Fruit fly (Drosophila melanogaster) whole organism, pupa: ENCODE results near the gene sim.

Experiments used
- CG10348 ChIP-seq: fragments of 200-800 bp; sonication (Bioruptor generic); IDR thresholded peaks from 2 replicates; pipeline ENCODE4 v1.3.6; 2022; ENCODE audit warnings: missing biosample characterization, missing genetic modification characterization
- CG12605 ChIP-seq: fragments of 200-800 bp; sonication (Bioruptor generic); IDR thresholded peaks from 2 replicates; pipeline ENCODE4 v1.3.6; 2022; ENCODE audit warnings: missing biosample characterization, missing genetic modification characterization
- CG13204 ChIP-seq: fragments of 200-800 bp; sonication (Bioruptor generic); optimal IDR thresholded peaks from 2 replicates; lab custom pipeline; 2018; ENCODE audit warnings: missing biosample characterization, mild to moderate bottlenecking, missing genetic modification characterization, moderate library complexity
- CG14655 ChIP-seq: fragments of 200-800 bp; sonication (Bioruptor generic); optimal IDR thresholded peaks from 3 replicates; lab custom pipeline; 2017; ENCODE audit warnings: mild to moderate bottlenecking, missing biosample characterization, missing genetic modification reagents, missing genetic modification characterization
- CG15710 ChIP-seq: fragments of 200-800 bp; sonication (Bioruptor generic); optimal IDR thresholded peaks from 2 replicates; lab custom pipeline; 2018; ENCODE audit warnings: missing biosample characterization, mild to moderate bottlenecking, missing genetic modification characterization, moderate library complexity
- CG17806 ChIP-seq: fragments of 200-800 bp; sonication (Bioruptor generic); optimal IDR thresholded peaks from 2 replicates; lab custom pipeline; 2018; ENCODE audit warnings: missing biosample characterization, mild to moderate bottlenecking, missing genetic modification characterization, moderate library complexity
- CG32121 ChIP-seq: fragments of 200-800 bp; sonication (Bioruptor generic); IDR thresholded peaks from 2 replicates; pipeline ENCODE4 v1.3.6; 2022; ENCODE audit warnings: missing biosample characterization, missing genetic modification characterization
- CG34367 ChIP-seq: fragments of 200-800 bp; sonication (Bioruptor generic); optimal IDR thresholded peaks from 2 replicates; lab custom pipeline; 2018; ENCODE audit warnings: missing biosample characterization, mild to moderate bottlenecking, missing genetic modification characterization
- CG4496 ChIP-seq: fragments of 200-800 bp; sonication (Bioruptor generic); IDR thresholded peaks from 3 replicates; pipeline ENCODE4 v1.3.6; 2022; ENCODE audit warnings: missing biosample characterization, missing genetic modification characterization
- CG8159 ChIP-seq: fragments of 200-800 bp; sonication (Bioruptor generic); optimal IDR thresholded peaks from 3 replicates; lab custom pipeline; 2018; ENCODE audit warnings: missing biosample characterization, mild to moderate bottlenecking, missing genetic modification characterization, moderate library complexity
- CG8301 ChIP-seq: fragments of 200-800 bp; sonication (Bioruptor generic); optimal IDR thresholded peaks from 2 replicates; lab custom pipeline; 2018; ENCODE audit warnings: missing biosample characterization, mild to moderate bottlenecking, missing genetic modification characterization
- CG9948 ChIP-seq: fragments of 200-800 bp; sonication (Bioruptor generic); optimal IDR thresholded peaks from 2 replicates; lab custom pipeline; 2018; ENCODE audit warnings: missing biosample characterization, mild to moderate bottlenecking, missing genetic modification characterization, moderate library complexity
- D1 ChIP-seq: fragments of 200-800 bp; sonication (Bioruptor generic); optimal IDR thresholded peaks from 2 replicates; lab custom pipeline; 2018; ENCODE audit warnings: missing biosample characterization, mild to moderate bottlenecking, missing genetic modification characterization, moderate library complexity
- EcR ChIP-seq: fragments of 200-800 bp; sonication (Bioruptor generic); optimal IDR thresholded peaks from 3 replicates; lab custom pipeline; 2019; ENCODE audit warnings: missing biosample characterization, missing genetic modification characterization, mild to moderate bottlenecking, moderate library complexity, missing genetic modification reagents
- Ets98B ChIP-seq: fragments of 200-800 bp; sonication (Bioruptor generic); IDR thresholded peaks from 2 replicates; pipeline ENCODE4 v1.3.6; 2022; ENCODE audit warnings: missing biosample characterization, missing genetic modification characterization
- Pif1A ChIP-seq: fragments of 200-800 bp; sonication (Bioruptor generic); optimal IDR thresholded peaks from 3 replicates; lab custom pipeline; 2016; ENCODE audit warnings: missing biosample characterization, missing genetic modification characterization
- Pif1B ChIP-seq: fragments of 200-800 bp; sonication (Bioruptor generic); optimal IDR thresholded peaks from 3 replicates; lab custom pipeline; 2016; ENCODE audit warnings: missing biosample characterization, missing genetic modification characterization
- Snoo ChIP-seq: fragments of 200-800 bp; sonication (Bioruptor generic); optimal IDR thresholded peaks from 3 replicates; lab custom pipeline; 2017; ENCODE audit warnings: missing biosample characterization, mild to moderate bottlenecking, missing genetic modification characterization, inconsistent platforms
- fd96Ca ChIP-seq: fragments of 200-800 bp; sonication (Bioruptor generic); IDR thresholded peaks from 3 replicates; pipeline ENCODE4 v1.3.6; 2022; ENCODE audit warnings: missing biosample characterization, missing genetic modification characterization
- gl ChIP-seq: fragments of 200-800 bp; sonication (Bioruptor generic); optimal IDR thresholded peaks from 2 replicates; lab custom pipeline; 2018; ENCODE audit warnings: missing biosample characterization, mild to moderate bottlenecking, missing genetic modification characterization
- rn ChIP-seq: fragments of 200-800 bp; sonication (Bioruptor generic); IDR thresholded peaks from 2 replicates; pipeline ENCODE4 v1.3.6; 2022; ENCODE audit warnings: missing biosample characterization, missing genetic modification characterization

sim gene

DNA sequence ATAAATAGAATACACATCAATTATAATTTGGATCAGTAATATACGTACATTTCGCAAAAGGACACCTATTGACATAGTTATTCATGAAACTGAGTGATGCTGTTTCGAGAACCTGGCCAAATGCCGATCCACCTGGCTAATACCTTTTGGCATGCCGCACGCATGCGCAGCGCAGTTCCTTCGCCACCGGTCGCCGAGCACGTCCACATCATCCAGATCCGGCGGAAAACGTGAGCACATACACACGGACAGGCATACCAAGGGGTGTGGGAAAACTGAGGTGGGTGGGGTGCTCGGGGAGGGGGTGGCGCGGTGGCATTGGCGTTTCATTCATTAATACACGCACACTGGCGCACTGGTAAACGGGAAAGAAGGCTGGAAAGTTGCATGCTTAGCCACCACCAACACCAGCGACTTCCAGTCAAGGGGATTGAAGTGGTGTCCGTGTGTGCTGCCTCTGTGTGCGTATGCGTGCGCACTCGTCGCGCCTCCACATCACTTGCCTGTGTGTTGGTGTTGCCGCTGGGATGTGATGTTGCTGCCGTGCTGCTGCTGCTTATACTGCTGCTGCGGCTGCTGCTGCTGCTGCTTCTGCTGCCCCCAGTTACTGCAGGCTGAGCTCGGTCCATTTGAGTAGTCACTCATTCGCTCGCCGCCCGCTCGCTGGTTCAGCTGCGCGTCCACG, at the start of gene sim:
Gene sim, plus strand, starts transcription at position 635 of the 685 bp plus-strand sequence.
- TF ChIP-seq CG15710 (tag; lab: Kevin White, UChicago) (no peak), CG9948 (no peak), EcR (GFP tag; lab: Kevin White, UChicago) (no peak), CG4496 (GFP tag; lab: Robert Waterston, UW) (no peak), Pif1B (no peak), Snoo (tag; lab: Kevin White, UChicago) (no peak), CG8301 (tag; lab: Kevin White, UChicago) (no peak), CG10348 (GFP tag; lab: Robert Waterston, UW) (no peak), fd96Ca (GFP tag; lab: Robert Waterston, UW) (0 out of 3 replicates have a peak, but pooled peaks have one; percentile 35), CG32121 (GFP tag; lab: Robert Waterston, UW) (no peak), CG13204 (GFP tag; lab: Kevin White, UChicago) (peak; percentile 47)

DNA sequence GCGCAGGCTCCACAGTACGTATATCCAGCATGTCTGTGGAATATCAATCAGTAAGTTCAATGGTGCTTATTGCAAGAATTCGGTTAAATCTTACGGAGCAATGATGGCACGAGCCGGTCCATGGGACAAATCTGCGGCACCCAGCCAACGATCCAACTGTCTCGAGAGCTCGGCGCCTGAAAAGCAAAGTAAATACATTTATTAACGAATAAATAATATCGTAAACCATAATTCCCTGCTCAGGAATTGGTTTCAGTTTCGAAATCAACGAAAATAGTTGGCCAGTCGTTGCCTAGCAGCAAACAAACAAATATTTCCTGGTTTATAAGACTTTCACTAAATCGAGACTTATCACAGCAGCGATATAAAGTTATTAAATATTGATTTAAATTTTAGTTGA, 48.0 kb upstream of the sim start, which contains the start of gene CG11656:
Gene CG11656, plus strand, starts transcription at position 301 of the 400 bp plus-strand sequence.
- TF ChIP-seq CG4496 (GFP tag; lab: Robert Waterston, UW) (no peak), CG14655 (GFP tag; lab: Kevin White, UChicago) (no peak), CG12605 (no peak), CG8301 (tag; lab: Kevin White, UChicago) (no peak), CG8159 (tag; lab: Kevin White, UChicago) (no peak), rn (GFP tag; lab: Robert Waterston, UW) (no peak), CG17806 (tag; lab: Kevin White, UChicago) (no peak), CG10348 (GFP tag; lab: Robert Waterston, UW) (no peak), gl (tag; lab: Kevin White, UChicago) (no peak), CG13204 (GFP tag; lab: Kevin White, UChicago) (no peak), fd96Ca (GFP tag; lab: Robert Waterston, UW) (no peak), CG9948 (no peak), CG32121 (GFP tag; lab: Robert Waterston, UW) (no peak), Pif1B (no peak)

- TF ChIP-seq CG4496 (GFP tag; lab: Robert Waterston, UW) (0 out of 3 replicates have a peak, but pooled peaks have one; percentile 29), CG15710 (tag; lab: Kevin White, UChicago) (no peak), Snoo (tag; lab: Kevin White, UChicago) (no peak), CG8301 (tag; lab: Kevin White, UChicago) (no peak), CG14655 (GFP tag; lab: Kevin White, UChicago) (no peak), CG12605 (no peak), CG10348 (GFP tag; lab: Robert Waterston, UW) (no peak), Pif1B (no peak), fd96Ca (GFP tag; lab: Robert Waterston, UW) (no peak), CG34367 (tag; lab: Kevin White, UChicago) (no peak), gl (tag; lab: Kevin White, UChicago) (no peak), Ets98B (peak; percentile 12; the same call in 1 of the 2 replicates), CG32121 (GFP tag; lab: Robert Waterston, UW) (no peak), EcR (GFP tag; lab: Kevin White, UChicago) (peak; percentile 100), D1 (tag; lab: Kevin White, UChicago) (no peak), rn (GFP tag; lab: Robert Waterston, UW) (no peak), CG17806 (tag; lab: Kevin White, UChicago) (no peak), CG13204 (GFP tag; lab: Kevin White, UChicago) (no peak), CG9948 (no peak), Pif1A (GFP tag; lab: Kevin White, UChicago) (no peak), CG8159 (tag; lab: Kevin White, UChicago) (peak; percentile 99)
These were observed 46.5 kb upstream of the sim start, which contains the start of gene CG8031 for dm6 chr3R:13010905-13011620. Gene CG8031 (minus strand): TSS chr3R:13011310.

dm6 chr3R:13011621-13011963, 46.0 kb upstream of the sim start, which contains the start of gene CtBP:
Gene CtBP (plus strand): TSS chr3R:13011649.
- TF ChIP-seq CG4496 (GFP tag; lab: Robert Waterston, UW) (peak; percentile 23; the same call in 1 of the 3 replicates), CG12605 (peak; percentile 14; the same call in 1 of the 2 replicates), gl (tag; lab: Kevin White, UChicago) (no peak), Ets98B (no peak), Pif1A (GFP tag; lab: Kevin White, UChicago) (no peak), CG8301 (tag; lab: Kevin White, UChicago) (no peak), CG10348 (GFP tag; lab: Robert Waterston, UW) (no peak)

- TF ChIP-seq CG17806 (tag; lab: Kevin White, UChicago) (peak; percentile 56), CG34367 (tag; lab: Kevin White, UChicago) (peak; percentile 53), EcR (GFP tag; lab: Kevin White, UChicago) (peak; percentile 72), CG9948 (peak; percentile 47), Pif1A (GFP tag; lab: Kevin White, UChicago) (peak; percentile 75), D1 (tag; lab: Kevin White, UChicago) (no peak), CG10348 (GFP tag; lab: Robert Waterston, UW) (peak; percentile 48; the same call in 1 of the 2 replicates), Ets98B (peak; percentile 89), CG13204 (GFP tag; lab: Kevin White, UChicago) (peak; percentile 47), CG15710 (tag; lab: Kevin White, UChicago) (peak; percentile 65), CG8159 (tag; lab: Kevin White, UChicago) (peak; percentile 68), CG12605 (peak; percentile 73; the same call in 1 of the 2 replicates), Snoo (tag; lab: Kevin White, UChicago) (peak; percentile 47), CG14655 (GFP tag; lab: Kevin White, UChicago) (no peak), rn (GFP tag; lab: Robert Waterston, UW) (peak; percentile 43; the same call in 1 of the 2 replicates), CG32121 (GFP tag; lab: Robert Waterston, UW) (peak; percentile 91), CG4496 (GFP tag; lab: Robert Waterston, UW) (peak; percentile 91), Pif1B (peak; percentile 63), gl (tag; lab: Kevin White, UChicago) (peak; percentile 58), fd96Ca (GFP tag; lab: Robert Waterston, UW) (peak; percentile 90), CG8301 (tag; lab: Kevin White, UChicago) (peak; percentile 60)
These were observed 45.2 kb upstream of the sim start for dm6 chr3R:13012351-13012750.
